Worm (Caenorhabditis elegans) whole organism, L1 larva: ENCODE results near the gene nra-1.

Source experiments
- hpl-2 ChIP-seq: fragments of 150-350 bp; optimal IDR thresholded peaks from 2 replicates; lab custom pipeline; 2014; ENCODE audit warnings: missing biosample characterization, missing genetic modification reagents, missing genetic modification characterization
- snpc-4 ChIP-seq: fragments of 150-350 bp; optimal IDR thresholded peaks from 2 replicates; lab custom pipeline; 2014; ENCODE audit warnings: missing biosample characterization, missing genetic modification characterization
- tlp-1 ChIP-seq: fragments of 150-350 bp; optimal IDR thresholded peaks from 2 replicates; lab custom pipeline; 2014; ENCODE audit warnings: missing biosample characterization, missing genetic modification characterization

- TF ChIP-seq snpc-4 (no peak), hpl-2 (no peak), tlp-1 (tag; lab: Kevin White, UChicago) (no peak)
Measured at ce11 chrIV:17264714-17265113, 19.3 kb downstream of the nra-1 start, which contains the start of gene F26D10.13.
